Fruit fly (Drosophila melanogaster) whole organism, prepupa: ENCODE results near the gene Snx21.

Source experiments
- Blimp-1 ChIP-seq: fragments of 200-800 bp; sonication (Bioruptor generic); optimal IDR thresholded peaks from 3 replicates; lab custom pipeline; 2017; ENCODE audit warnings: missing biosample characterization, missing genetic modification characterization, mild to moderate bottlenecking, moderate library complexity, missing genetic modification reagents
- CG11294 ChIP-seq: fragments of 200-800 bp; sonication (Bioruptor generic); IDR thresholded peaks from 2 replicates; pipeline ENCODE4 v1.3.6; 2022; ENCODE audit warnings: missing biosample characterization, missing genetic modification characterization
- CG11762 ChIP-seq: fragments of 200-800 bp; sonication (Bioruptor generic); optimal IDR thresholded peaks from 3 replicates; lab custom pipeline; 2016; ENCODE audit warnings: missing biosample characterization, missing genetic modification characterization; ENCODE audit not compliant: insufficient read depth
- CG11902 ChIP-seq: fragments of 200-800 bp; sonication (Bioruptor generic); optimal IDR thresholded peaks from 3 replicates; lab custom pipeline; 2016; ENCODE audit warnings: missing biosample characterization, missing genetic modification characterization
- CG15336 ChIP-seq: fragments of 200-800 bp; sonication (Bioruptor generic); IDR thresholded peaks from 2 replicates; pipeline ENCODE4 v1.3.6; 2022; ENCODE audit warnings: missing biosample characterization, missing genetic modification characterization
- CG1621 ChIP-seq: fragments of 200-800 bp; sonication (Bioruptor generic); optimal IDR thresholded peaks from 3 replicates; lab custom pipeline; 2018; ENCODE audit warnings: missing biosample characterization, mild to moderate bottlenecking, missing genetic modification characterization
- CG16779 ChIP-seq: fragments of 200-800 bp; sonication (Bioruptor generic); optimal IDR thresholded peaks from 3 replicates; lab custom pipeline; 2017; ENCODE audit warnings: missing biosample characterization, mild to moderate bottlenecking, missing genetic modification characterization
- CG3032 ChIP-seq: fragments of 200-800 bp; optimal IDR thresholded peaks from 2 replicates; lab custom pipeline; 2019; ENCODE audit warnings: missing biosample characterization, mild to moderate bottlenecking, missing genetic modification characterization, moderate library complexity
- CG31627 ChIP-seq: fragments of 200-800 bp; sonication (Bioruptor generic); optimal IDR thresholded peaks from 3 replicates; lab custom pipeline; 2016; ENCODE audit warnings: missing biosample characterization, missing genetic modification characterization
- CG32006 ChIP-seq: fragments of 200-800 bp; sonication (Bioruptor generic); optimal IDR thresholded peaks from 3 replicates; lab custom pipeline; 2017; ENCODE audit warnings: missing biosample characterization, mild to moderate bottlenecking, missing genetic modification characterization
- CG3919 ChIP-seq: fragments of 200-800 bp; sonication (Bioruptor generic); optimal IDR thresholded peaks from 3 replicates; lab custom pipeline; 2016; ENCODE audit warnings: missing biosample characterization, missing genetic modification characterization
- CG4318 ChIP-seq: fragments of 200-800 bp; sonication (Bioruptor generic); optimal IDR thresholded peaks from 3 replicates; lab custom pipeline; 2017; ENCODE audit warnings: missing biosample characterization, mild to moderate bottlenecking, missing genetic modification characterization
- CG6276 ChIP-seq: fragments of 200-800 bp; sonication (Bioruptor generic); optimal IDR thresholded peaks from 2 replicates; lab custom pipeline; 2017; ENCODE audit warnings: missing biosample characterization, mild to moderate bottlenecking, missing genetic modification characterization
- CG6792 ChIP-seq: fragments of 200-800 bp; sonication (Bioruptor generic); optimal IDR thresholded peaks from 3 replicates; lab custom pipeline; 2016; ENCODE audit warnings: missing biosample characterization, missing genetic modification characterization
- CG6854 ChIP-seq: fragments of 200-800 bp; sonication (Bioruptor generic); optimal IDR thresholded peaks from 2 replicates; lab custom pipeline; 2017; ENCODE audit warnings: missing biosample characterization, mild to moderate bottlenecking, missing genetic modification characterization
- CG7368 ChIP-seq: fragments of 200-800 bp; sonication (Bioruptor generic); optimal IDR thresholded peaks from 3 replicates; lab custom pipeline; 2016; ENCODE audit warnings: missing biosample characterization, missing genetic modification characterization
- CG8319 ChIP-seq: fragments of 200-800 bp; sonication (Bioruptor generic); optimal IDR thresholded peaks from 3 replicates; lab custom pipeline; 2016; ENCODE audit warnings: missing biosample characterization, missing genetic modification characterization
- CG8632 ChIP-seq: fragments of 200-800 bp; sonication (Bioruptor generic); optimal IDR thresholded peaks from 3 replicates; lab custom pipeline; 2016; ENCODE audit warnings: missing biosample characterization, missing genetic modification characterization
- Eip75B ChIP-seq: fragments of 200-800 bp; sonication (Bioruptor generic); optimal IDR thresholded peaks from 3 replicates; lab custom pipeline; 2016; ENCODE audit warnings: missing biosample characterization, missing genetic modification characterization
- Eip78C ChIP-seq: fragments of 200-800 bp; sonication (Bioruptor generic); peaks from one replicate; lab custom pipeline; 2016; ENCODE audit warnings: missing biosample characterization, missing genetic modification characterization
- Eip93F ChIP-seq: fragments of 200-800 bp; sonication (Bioruptor generic); optimal IDR thresholded peaks from 2 replicates; lab custom pipeline; 2016; ENCODE audit warnings: missing biosample characterization, mild to moderate bottlenecking, missing genetic modification characterization
- Ets21C ChIP-seq: fragments of 200-800 bp; sonication (Bioruptor generic); optimal IDR thresholded peaks from 3 replicates; lab custom pipeline; 2016; ENCODE audit warnings: missing biosample characterization, missing genetic modification characterization
- Ets96B ChIP-seq: fragments of 200-800 bp; optimal IDR thresholded peaks from 2 replicates; lab custom pipeline; 2019; ENCODE audit warnings: missing biosample characterization, mild to moderate bottlenecking, missing genetic modification characterization, moderate library complexity
- Gug ChIP-seq: fragments of 200-800 bp; sonication (Bioruptor generic); IDR thresholded peaks from 2 replicates; pipeline ENCODE4 v1.3.6; 2022; ENCODE audit warnings: missing biosample characterization, missing genetic modification characterization
- Hr38 ChIP-seq: sonication (Bioruptor generic); optimal IDR thresholded peaks from 2 replicates; lab custom pipeline; 2016; ENCODE audit warnings: missing biosample characterization, missing genetic modification characterization
- Hr39 ChIP-seq: fragments of 200-800 bp; sonication (Bioruptor generic); optimal IDR thresholded peaks from 2 replicates; lab custom pipeline; 2016; ENCODE audit warnings: missing biosample characterization, missing genetic modification characterization
- Lpt ChIP-seq: fragments of 200-800 bp; sonication (Bioruptor generic); optimal IDR thresholded peaks from 3 replicates; lab custom pipeline; 2016; ENCODE audit warnings: missing biosample characterization, missing genetic modification characterization
- Smox ChIP-seq: fragments of 200-800 bp; sonication (Bioruptor generic); optimal IDR thresholded peaks from 3 replicates; lab custom pipeline; 2016; ENCODE audit warnings: missing biosample characterization, missing genetic modification characterization
- Sox14 ChIP-seq: fragments of 200-800 bp; sonication (Bioruptor generic); optimal IDR thresholded peaks from 3 replicates; lab custom pipeline; 2016; ENCODE audit warnings: missing biosample characterization, missing genetic modification characterization
- Sox15 ChIP-seq: fragments of 200-800 bp; sonication (Bioruptor generic); optimal IDR thresholded peaks from 3 replicates; lab custom pipeline; 2016; ENCODE audit warnings: missing biosample characterization, missing genetic modification characterization
- dac ChIP-seq: fragments of 200-800 bp; sonication (Bioruptor generic); optimal IDR thresholded peaks from 2 replicates; lab custom pipeline; 2017; ENCODE audit warnings: missing biosample characterization, mild to moderate bottlenecking, missing genetic modification characterization
- eg ChIP-seq: fragments of 200-800 bp; sonication (Bioruptor generic); IDR thresholded peaks from 3 replicates; pipeline ENCODE4 v1.3.6; 2022; ENCODE audit warnings: missing biosample characterization, missing genetic modification characterization
- fd59A ChIP-seq: fragments of 200-800 bp; sonication (Bioruptor generic); optimal IDR thresholded peaks from 2 replicates; lab custom pipeline; 2017; ENCODE audit warnings: missing biosample characterization, mild to moderate bottlenecking, missing genetic modification characterization, missing genetic modification reagents
- fkh ChIP-seq: fragments of 200-800 bp; sonication (Bioruptor generic); optimal IDR thresholded peaks from 3 replicates; lab custom pipeline; 2017; ENCODE audit warnings: missing biosample characterization, mild to moderate bottlenecking, missing genetic modification characterization, moderate library complexity
- lz ChIP-seq: fragments of 200-800 bp; sonication (Bioruptor generic); optimal IDR thresholded peaks from 3 replicates; lab custom pipeline; 2016; ENCODE audit warnings: missing biosample characterization, missing genetic modification characterization
- net ChIP-seq: fragments of 200-800 bp; sonication (Bioruptor generic); optimal IDR thresholded peaks from 3 replicates; lab custom pipeline; 2016; ENCODE audit warnings: missing biosample characterization, missing genetic modification characterization
- pdm3 ChIP-seq: fragments of 200-800 bp; sonication (Bioruptor generic); optimal IDR thresholded peaks from 3 replicates; lab custom pipeline; 2016; ENCODE audit warnings: missing biosample characterization, missing genetic modification characterization
- spab ChIP-seq: fragments of 200-800 bp; sonication (Bioruptor generic); optimal IDR thresholded peaks from 2 replicates; lab custom pipeline; 2017; ENCODE audit warnings: missing biosample characterization, mild to moderate bottlenecking, missing genetic modification characterization, missing genetic modification reagents
- ss ChIP-seq, 2 experiments: fragments of 200-800 bp; sonication (Bioruptor generic); optimal IDR thresholded peaks; 2 replicates in 1 of 2; 3 replicates in 1 of 2; lab custom pipeline; 2017 to 2018; ENCODE audit warnings: mild to moderate bottlenecking in 2 of 2, missing biosample characterization in 2 of 2, missing genetic modification characterization in 2 of 2, moderate library complexity in 1 of 2
- svp ChIP-seq: fragments of 200-800 bp; sonication (Bioruptor generic); peaks from one replicate; lab custom pipeline; 2016; ENCODE audit warnings: missing biosample characterization, missing genetic modification characterization
- topi ChIP-seq: fragments of 200-800 bp; sonication (Bioruptor generic); optimal IDR thresholded peaks from 3 replicates; lab custom pipeline; 2016; ENCODE audit warnings: missing biosample characterization, missing genetic modification characterization
- vri ChIP-seq: fragments of 200-800 bp; sonication (Bioruptor generic); optimal IDR thresholded peaks from 3 replicates; lab custom pipeline; 2016; ENCODE audit warnings: missing biosample characterization, mild to moderate bottlenecking, missing genetic modification characterization

The Snx21 gene

dm6 chr2L:2750337-2751084 is 15.0 kb downstream of the Snx21 start (continued):
- peak; percentile 58 for TF ChIP-seq CG16779 (tag; lab: Kevin White, UChicago)
- no peak for TF ChIP-seq CG6854 (GFP tag; lab: Kevin White, UChicago)
- no peak for TF ChIP-seq Smox (GFP tag; lab: Kevin White, UChicago)
- no peak for TF ChIP-seq Hr39 (GFP tag; lab: Kevin White, UChicago)
- TF ChIP-seq eg (GFP tag; lab: Robert Waterston, UW) = no peak
- TF ChIP-seq Ets21C = no peak
- TF ChIP-seq fkh (GFP tag; lab: Kevin White, UChicago) = peak; percentile 90
- peak; percentile 15 for TF ChIP-seq vri (GFP tag; lab: Kevin White, UChicago)
- peak; percentile 23 for TF ChIP-seq fd59A (GFP tag; lab: Kevin White, UChicago)
- TF ChIP-seq CG8319 (GFP tag; lab: Kevin White, UChicago) = no peak
- peak; percentile 40 for TF ChIP-seq CG6792 (GFP tag; lab: Kevin White, UChicago)
- TF ChIP-seq Hr38 = no peak
- TF ChIP-seq CG32006 (GFP tag; lab: Kevin White, UChicago) = peak; percentile 72
- TF ChIP-seq lz (GFP tag; lab: Kevin White, UChicago) = no peak
- TF ChIP-seq Gug (GFP tag; lab: Robert Waterston, UW) = no peak
- TF ChIP-seq CG3919 (GFP tag; lab: Kevin White, UChicago) = peak; percentile 70
- TF ChIP-seq pdm3 (GFP tag; lab: Kevin White, UChicago) = peak; percentile 56
- peak; percentile 9 for TF ChIP-seq CG11762 (GFP tag; lab: Kevin White, UChicago)
- TF ChIP-seq ss (GFP tag; optimal IDR thresholded peaks at IDR 0.05; lab: Kevin White, UChicago) = peak in 1 of 2 experiments; percentile 21
- TF ChIP-seq CG4318 = peak; percentile 37
- TF ChIP-seq Ets96B = peak; percentile 33
- peak; percentile 43 for TF ChIP-seq dac
- TF ChIP-seq Sox15 (GFP tag; lab: Kevin White, UChicago) = no peak
- peak; percentile 47 for TF ChIP-seq Sox14 (GFP tag; lab: Kevin White, UChicago)
- no peak for TF ChIP-seq CG7368 (GFP tag; lab: Kevin White, UChicago)
- TF ChIP-seq CG1621 = peak; percentile 35
- peak; percentile 64 for TF ChIP-seq CG6276 (GFP tag; lab: Kevin White, UChicago)
- peak; percentile 51 for TF ChIP-seq net
- TF ChIP-seq CG15336 (GFP tag; lab: Robert Waterston, UW) = no peak
- TF ChIP-seq CG8632 (GFP tag; lab: Kevin White, UChicago) = peak; percentile 33
- no peak for TF ChIP-seq topi
- TF ChIP-seq CG11294 (GFP tag; lab: Robert Waterston, UW) = no peak
- no peak for TF ChIP-seq CG11902 (GFP tag; lab: Kevin White, UChicago)
- TF ChIP-seq spab (GFP tag; lab: Kevin White, UChicago) = no peak
- TF ChIP-seq, all 60 proteins: peak for 35

DNA sequence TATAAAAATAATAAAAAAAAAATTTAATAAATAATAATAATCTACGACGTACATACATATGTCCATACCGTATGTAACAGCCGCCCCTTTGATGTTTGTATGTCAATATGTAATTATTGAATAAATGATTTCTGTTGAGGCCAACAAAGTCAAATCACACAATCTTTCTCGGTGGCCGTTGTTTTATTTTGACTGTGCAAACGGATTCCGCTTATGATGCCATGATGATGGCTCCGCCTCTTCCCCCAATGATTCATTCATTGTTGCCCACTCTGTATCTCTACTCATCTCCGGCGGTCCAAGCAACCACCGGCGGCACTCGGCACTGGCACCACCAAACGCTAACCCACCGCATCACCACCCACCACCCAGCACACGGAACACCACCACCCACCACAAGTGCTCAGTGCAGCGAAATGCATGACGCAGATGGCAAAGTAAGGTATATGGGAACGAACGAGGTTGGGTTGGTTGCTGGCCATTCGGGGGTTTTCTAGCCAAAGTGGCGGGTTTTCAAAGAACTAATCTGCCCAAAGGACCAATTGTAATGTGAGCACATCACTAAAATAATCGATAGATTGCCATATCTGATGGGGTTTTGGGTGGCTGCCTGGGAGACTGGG is 16.2 kb downstream of the Snx21 start:
- TF ChIP-seq Eip78C (GFP tag; lab: Kevin White, UChicago) = peak; percentile 51
- peak; percentile 52 for TF ChIP-seq CG7368 (GFP tag; lab: Kevin White, UChicago)
- peak; percentile 45 for TF ChIP-seq CG32006 (GFP tag; lab: Kevin White, UChicago)
- TF ChIP-seq fkh (GFP tag; lab: Kevin White, UChicago) = peak; percentile 62
- no peak for TF ChIP-seq Gug (GFP tag; lab: Robert Waterston, UW)
- no peak for TF ChIP-seq fd59A (GFP tag; lab: Kevin White, UChicago)
- peak; percentile 5 for TF ChIP-seq Sox14 (GFP tag; lab: Kevin White, UChicago)
- no peak for TF ChIP-seq CG6792 (GFP tag; lab: Kevin White, UChicago)
- TF ChIP-seq Smox (GFP tag; lab: Kevin White, UChicago) = no peak
- peak; percentile 82 for TF ChIP-seq svp (GFP tag; lab: Kevin White, UChicago)
- peak; percentile 31 for TF ChIP-seq CG3919 (GFP tag; lab: Kevin White, UChicago)
- peak; percentile 5 for TF ChIP-seq lz (GFP tag; lab: Kevin White, UChicago)
- no peak for TF ChIP-seq CG3032 (tag; lab: Kevin White, UChicago)
- TF ChIP-seq Lpt (GFP tag; lab: Kevin White, UChicago) = no peak
- peak; percentile 0 for TF ChIP-seq CG1621
- TF ChIP-seq Eip93F (GFP tag; lab: Kevin White, UChicago) = no peak
- no peak for TF ChIP-seq Eip75B (GFP tag; lab: Kevin White, UChicago)
- TF ChIP-seq CG16779 (tag; lab: Kevin White, UChicago) = peak; percentile 0
- TF ChIP-seq Blimp-1 (GFP tag; lab: Kevin White, UChicago) = no peak
- no peak for TF ChIP-seq CG31627 (GFP tag; lab: Kevin White, UChicago)
- no peak for TF ChIP-seq CG6854 (GFP tag; lab: Kevin White, UChicago)
- no peak for TF ChIP-seq Hr38
